Fruit fly (Drosophila melanogaster) whole organism, embryonic: ENCODE measurements around the gene CG5909.

Experiments
- Bdp1 ChIP-seq: fragments of 200-800 bp; sonication (Bioruptor generic); optimal IDR thresholded peaks from 3 replicates; lab custom pipeline; 2016; ENCODE audit warnings: missing biosample characterization, missing genetic modification characterization
- CG14860 ChIP-seq: fragments of 200-800 bp; sonication (Bioruptor generic); IDR thresholded peaks from 3 replicates; pipeline ENCODE4 v1.3.6; 2022; ENCODE audit warnings: missing biosample characterization, missing genetic modification characterization; ENCODE audit not compliant: partially characterized antibody
- CG34376 ChIP-seq: fragments of 200-800 bp; sonication (Bioruptor generic); optimal IDR thresholded peaks from 2 replicates; lab custom pipeline; 2018; ENCODE audit warnings: missing biosample characterization, mild to moderate bottlenecking, missing genetic modification characterization
- CG6765 ChIP-seq: fragments of 200-800 bp; sonication (Bioruptor generic); optimal IDR thresholded peaks from 3 replicates; lab custom pipeline; 2017; ENCODE audit warnings: missing biosample characterization, mild to moderate bottlenecking, missing genetic modification characterization
- CG8281 ChIP-seq: fragments of 200-800 bp; sonication (Bioruptor generic); optimal IDR thresholded peaks from 2 replicates; lab custom pipeline; 2018; ENCODE audit warnings: missing biosample characterization, mild to moderate bottlenecking, missing genetic modification characterization, moderate library complexity
- CG9727 ChIP-seq: fragments of 200-800 bp; sonication (Bioruptor generic); optimal IDR thresholded peaks from 3 replicates; lab custom pipeline; 2017; ENCODE audit warnings: missing biosample characterization, mild to moderate bottlenecking, missing genetic modification characterization
- Drgx ChIP-seq: fragments of 200-800 bp; sonication (Bioruptor generic); IDR thresholded peaks from 2 replicates; pipeline ENCODE4 v1.3.6; 2022; ENCODE audit warnings: missing biosample characterization, missing genetic modification characterization
- Fer2 ChIP-seq: fragments of 200-800 bp; sonication (Bioruptor generic); optimal IDR thresholded peaks from 2 replicates; lab custom pipeline; 2018; ENCODE audit warnings: missing biosample characterization, mild to moderate bottlenecking, missing genetic modification characterization, moderate library complexity
- HLH4C ChIP-seq: fragments of 200-800 bp; sonication (Bioruptor generic); IDR thresholded peaks from 3 replicates; pipeline ENCODE4 v1.3.6; 2022; ENCODE audit warnings: missing biosample characterization, missing genetic modification characterization; ENCODE audit not compliant: partially characterized antibody
- HLH54F ChIP-seq: fragments of 200-800 bp; sonication (Bioruptor generic); optimal IDR thresholded peaks from 3 replicates; lab custom pipeline; 2016; ENCODE audit warnings: missing biosample characterization, missing genetic modification characterization
- Hmr ChIP-seq: fragments of 200-800 bp; sonication (Bioruptor generic); optimal IDR thresholded peaks from 3 replicates; lab custom pipeline; 2017; ENCODE audit warnings: mild to moderate bottlenecking, missing biosample characterization, missing genetic modification reagents, missing genetic modification characterization
- Hr3 ChIP-seq: fragments of 200-800 bp; sonication (Bioruptor generic); optimal IDR thresholded peaks from 3 replicates; lab custom pipeline; 2016; ENCODE audit warnings: missing biosample characterization, missing genetic modification characterization
- Max ChIP-seq: fragments of 200-800 bp; sonication (Bioruptor generic); optimal IDR thresholded peaks from 2 replicates; lab custom pipeline; 2016; ENCODE audit warnings: missing biosample characterization, mild to moderate bottlenecking, missing genetic modification characterization
- NC2β ChIP-seq: fragments of 200-800 bp; sonication (Bioruptor generic); optimal IDR thresholded peaks from 2 replicates; lab custom pipeline; 2016; ENCODE audit warnings: missing biosample characterization, missing genetic modification characterization
- Sox102F ChIP-seq: fragments of 200-800 bp; sonication (Bioruptor generic); optimal IDR thresholded peaks from 2 replicates; lab custom pipeline; 2018; ENCODE audit warnings: missing biosample characterization, mild to moderate bottlenecking, missing genetic modification characterization, moderate library complexity
- Spps ChIP-seq: fragments of 200-800 bp; sonication (Bioruptor generic); optimal IDR thresholded peaks from 2 replicates; lab custom pipeline; 2018; ENCODE audit warnings: missing biosample characterization, mild to moderate bottlenecking, missing genetic modification characterization
- Stat92E ChIP-seq, 3 experiments: fragments of >200 bp in 2 of 3; fragments of 200-800 bp in 1 of 3; sonication (Bioruptor generic) in 1 of 3; optimal IDR thresholded peaks; 2 replicates each; lab custom pipeline; 2017 to 2019; ENCODE audit warnings: missing biosample characterization in 3 of 3, missing genetic modification characterization in 3 of 3, mild to moderate bottlenecking in 1 of 3, moderate library complexity in 1 of 3
- Tbp ChIP-seq: fragments of >200 bp; optimal IDR thresholded peaks from 2 replicates; lab custom pipeline; 2018; ENCODE audit warnings: missing biosample characterization, missing genetic modification characterization
- ac ChIP-seq: fragments of 200-800 bp; sonication (Bioruptor generic); optimal IDR thresholded peaks from 3 replicates; lab custom pipeline; 2017; ENCODE audit warnings: missing biosample characterization, mild to moderate bottlenecking, missing genetic modification characterization
- bowl ChIP-seq: fragments of 200-800 bp; sonication (Bioruptor generic); IDR thresholded peaks from 2 replicates; pipeline ENCODE4 v1.3.6; 2022; ENCODE audit warnings: missing biosample characterization, missing genetic modification characterization
- bsh ChIP-seq, 2 experiments: fragments of 200-800 bp; sonication (Bioruptor generic); optimal IDR thresholded peaks; 2 replicates each; lab custom pipeline; 2017 to 2018; ENCODE audit warnings: mild to moderate bottlenecking in 2 of 2, missing biosample characterization in 2 of 2, missing genetic modification characterization in 2 of 2, moderate library complexity in 1 of 2
- cato ChIP-seq: fragments of 200-800 bp; sonication (Bioruptor generic); optimal IDR thresholded peaks from 2 replicates; lab custom pipeline; 2016; ENCODE audit warnings: missing biosample characterization, missing genetic modification characterization, borderline replicate concordance
- corto ChIP-seq: fragments of 200-800 bp; sonication (Bioruptor generic); optimal IDR thresholded peaks from 2 replicates; lab custom pipeline; 2016; ENCODE audit warnings: missing biosample characterization, mild to moderate bottlenecking, missing genetic modification characterization, moderate library complexity
- dmrt99B ChIP-seq: fragments of 200-800 bp; sonication (Bioruptor generic); optimal IDR thresholded peaks from 2 replicates; lab custom pipeline; 2018; ENCODE audit warnings: missing biosample characterization, mild to moderate bottlenecking, missing genetic modification characterization, moderate library complexity
- fd102C ChIP-seq: fragments of 200-800 bp; sonication (Bioruptor generic); optimal IDR thresholded peaks from 2 replicates; lab custom pipeline; 2018; ENCODE audit warnings: missing biosample characterization, mild to moderate bottlenecking, missing genetic modification characterization, moderate library complexity
- fd96Cb ChIP-seq: fragments of 200-800 bp; sonication (Bioruptor generic); optimal IDR thresholded peaks from 2 replicates; lab custom pipeline; 2018; ENCODE audit warnings: missing biosample characterization, mild to moderate bottlenecking, missing genetic modification characterization, moderate library complexity
- gce ChIP-seq: fragments of 200-800 bp; sonication (Bioruptor generic); IDR thresholded peaks from 3 replicates; pipeline ENCODE4 v1.3.6; 2022; ENCODE audit warnings: missing biosample characterization, missing genetic modification characterization
- gfzf ChIP-seq: fragments of 200-800 bp; sonication (Bioruptor generic); optimal IDR thresholded peaks from 2 replicates; lab custom pipeline; 2016; ENCODE audit warnings: missing biosample characterization, mild to moderate bottlenecking, missing genetic modification characterization, moderate library complexity
- grau ChIP-seq: fragments of 200-800 bp; optimal IDR thresholded peaks from 3 replicates; lab custom pipeline; 2019; ENCODE audit warnings: missing biosample characterization, mild to moderate bottlenecking, missing genetic modification characterization, moderate library complexity
- lbe ChIP-seq: fragments of 200-800 bp; sonication (Bioruptor generic); optimal IDR thresholded peaks from 2 replicates; lab custom pipeline; 2016; ENCODE audit warnings: missing biosample characterization, mild to moderate bottlenecking, missing genetic modification characterization
- nom ChIP-seq: fragments of 200-800 bp; sonication (Bioruptor generic); optimal IDR thresholded peaks from 2 replicates; lab custom pipeline; 2017; ENCODE audit warnings: missing biosample characterization, missing genetic modification characterization, mild to moderate bottlenecking, moderate library complexity, missing genetic modification reagents
- scrt ChIP-seq: fragments of 200-800 bp; sonication (Bioruptor generic); optimal IDR thresholded peaks from 2 replicates; lab custom pipeline; 2018; ENCODE audit warnings: missing biosample characterization, mild to moderate bottlenecking, missing genetic modification characterization, moderate library complexity
- sima ChIP-seq: fragments of 200-800 bp; sonication (Bioruptor generic); optimal IDR thresholded peaks from 2 replicates; lab custom pipeline; 2016; ENCODE audit warnings: missing biosample characterization, missing genetic modification characterization
- stc ChIP-seq: fragments of 200-800 bp; sonication (Bioruptor generic); IDR thresholded peaks from 2 replicates; pipeline ENCODE4 v1.3.6; 2022; ENCODE audit warnings: missing biosample characterization, missing genetic modification characterization
- tna ChIP-seq: fragments of 200-800 bp; sonication (Bioruptor generic); IDR thresholded peaks from 2 replicates; pipeline ENCODE4 v1.3.6; 2022; ENCODE audit warnings: missing biosample characterization, missing genetic modification characterization; ENCODE audit not compliant: partially characterized antibody

Gene CG5909

DNA sequence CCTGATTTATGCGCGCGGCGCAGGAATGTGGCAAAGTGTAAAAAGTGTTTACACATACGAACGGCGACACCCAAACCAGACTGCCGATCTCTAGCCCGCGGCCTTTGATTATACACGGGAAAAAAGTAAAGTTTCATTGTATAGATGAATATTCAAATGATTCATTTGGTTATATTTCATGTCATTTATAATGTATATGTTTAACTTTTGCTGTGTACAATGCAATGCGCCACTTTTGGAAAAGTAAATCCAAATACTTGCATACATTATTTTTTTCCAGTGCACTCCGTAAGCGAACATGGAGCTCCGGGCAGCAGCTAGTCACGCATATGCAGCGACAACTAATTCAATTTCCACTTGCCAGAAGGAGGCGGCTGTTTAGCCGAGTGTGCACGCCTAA is 6.4 kb downstream of the CG5909 start (continued):
- TF ChIP-seq Hmr (GFP tag; lab: Kevin White, UChicago), result no peak
- no peak for TF ChIP-seq grau (tag; lab: Kevin White, UChicago)

DNA sequence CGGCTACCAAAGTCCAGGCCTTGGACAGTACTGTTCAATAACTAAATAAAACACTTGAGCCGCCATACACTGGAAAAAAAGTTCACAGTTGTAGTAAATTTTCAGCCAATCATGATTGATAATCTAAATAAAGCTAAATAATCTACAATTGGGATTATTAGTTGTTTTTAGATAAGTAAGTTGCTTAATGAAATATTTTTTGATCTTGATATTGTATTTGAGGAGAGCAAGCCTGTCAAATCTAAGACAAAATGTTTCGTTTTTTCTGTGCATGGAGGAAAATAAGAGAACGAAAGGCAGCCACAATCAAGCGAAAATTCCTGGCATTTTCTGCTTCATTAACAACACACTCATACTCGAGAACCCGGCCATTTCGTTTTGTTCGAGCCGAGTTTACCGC is 10.2 kb downstream of the CG5909 start:
- TF ChIP-seq lbe (GFP tag; lab: Kevin White, UChicago) (peak; percentile 1), Max (GFP tag; lab: Kevin White, UChicago) (no peak), Sox102F (GFP tag; lab: Kevin White, UChicago) (no peak), gce (GFP tag; lab: Robert Waterston, UW) (no peak), stc (GFP tag; lab: Robert Waterston, UW) (no peak), Bdp1 (GFP tag; lab: Kevin White, UChicago) (no peak), CG14860 (no peak), sima (no peak), CG8281 (tag; lab: Kevin White, UChicago) (no peak), Hr3 (no peak), CG9727 (GFP tag; lab: Kevin White, UChicago) (no peak), gfzf (GFP tag; lab: Kevin White, UChicago) (no peak), bowl (no peak), corto (GFP tag; lab: Kevin White, UChicago) (peak; percentile 63), Tbp (no peak), HLH54F (no peak)

DNA sequence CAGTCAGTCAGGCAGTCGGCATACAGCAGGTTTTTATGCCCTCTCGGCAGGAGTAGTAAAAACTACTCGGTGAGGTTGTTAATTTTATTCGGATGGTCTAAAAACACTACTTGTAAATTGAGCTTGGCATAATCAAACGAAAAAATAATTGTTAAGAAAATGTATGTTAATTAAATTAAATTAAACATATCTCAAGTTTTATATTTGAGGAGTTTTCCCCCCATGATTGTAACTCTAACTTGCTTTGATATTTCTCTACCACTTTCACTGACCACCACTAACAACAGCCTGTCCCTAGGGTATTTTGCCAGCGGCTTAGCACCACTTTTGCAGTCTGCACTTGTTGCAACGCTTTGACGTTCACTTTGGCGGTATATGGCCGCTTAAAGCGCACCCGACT is 14.8 kb downstream of the CG5909 start:
- TF ChIP-seq Stat92E (GFP tag; optimal IDR thresholded peaks at IDR 0.05; lab: Kevin White, UChicago) (no peak), Drgx (GFP tag; lab: Robert Waterston, UW) (peak; percentile 50), tna (GFP tag; lab: Robert Waterston, UW) (no peak), fd96Cb (tag; lab: Kevin White, UChicago) (no peak)

DNA sequence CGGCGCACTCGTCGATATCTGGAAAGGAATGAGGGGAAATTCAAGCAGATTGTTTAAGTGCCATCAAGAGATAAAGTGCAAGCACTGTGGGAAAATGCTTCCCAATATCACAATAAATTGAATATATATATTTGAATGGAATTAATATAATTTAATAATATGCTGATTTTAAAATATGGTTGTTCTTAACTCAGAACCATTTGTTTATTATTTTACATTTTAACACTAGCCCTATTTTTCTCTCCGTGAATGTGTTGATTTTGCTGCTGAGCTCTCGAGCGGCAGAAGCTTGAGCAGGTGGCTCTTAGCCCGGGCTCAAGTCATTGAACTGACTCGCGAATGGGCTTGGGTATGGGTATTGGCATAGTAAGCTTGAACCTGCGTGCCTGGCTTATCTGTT is 16.6 kb downstream of the CG5909 start:
- TF ChIP-seq cato (GFP tag; lab: Kevin White, UChicago) (no peak), NC2β (GFP tag; lab: Kevin White, UChicago) (no peak), nom (GFP tag; lab: Kevin White, UChicago) (peak; percentile 2), Fer2 (tag; lab: Kevin White, UChicago) (no peak)

DNA sequence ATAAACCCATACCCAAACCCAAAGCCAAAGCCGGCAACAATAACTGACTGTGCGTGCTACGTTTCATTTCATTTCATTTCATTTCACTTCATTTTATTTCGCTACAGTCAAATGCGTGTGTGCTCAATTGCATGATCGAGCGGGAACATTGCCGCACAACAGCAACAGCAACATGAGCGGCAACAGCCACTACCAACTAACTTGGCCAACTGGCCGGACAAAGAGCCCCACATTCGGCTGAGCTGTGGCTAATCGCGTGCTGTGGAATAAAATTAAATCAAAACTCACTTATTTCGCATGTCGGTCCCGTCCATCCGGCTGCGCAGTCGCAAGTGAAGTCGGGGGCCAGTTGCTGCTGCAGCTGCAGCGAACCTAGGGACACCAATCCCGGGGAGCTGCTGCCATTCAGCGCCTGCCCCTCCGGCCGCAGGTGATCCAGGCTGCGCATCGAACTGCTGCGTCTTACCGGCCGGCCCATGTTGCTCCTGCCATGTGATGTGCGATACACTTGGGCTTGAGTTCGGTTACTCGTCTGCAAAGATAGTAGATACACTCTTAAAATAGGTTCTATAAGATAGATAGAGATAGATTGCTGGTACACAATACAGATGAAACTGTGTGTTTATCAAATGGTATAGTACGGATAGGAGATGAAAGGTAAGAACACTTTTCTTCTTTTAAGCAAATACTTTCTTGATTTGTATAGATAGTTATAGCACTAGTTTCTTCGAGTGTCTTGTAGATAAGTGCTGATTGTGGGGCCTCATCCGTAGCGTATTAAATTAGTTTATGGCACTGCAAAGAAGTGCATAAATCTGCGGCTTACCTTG is 17.8 kb downstream of the CG5909 start:
- TF ChIP-seq ac, result no peak
- TF ChIP-seq fd102C, result no peak
- TF ChIP-seq HLH4C (GFP tag; lab: Robert Waterston, UW), result no peak
- TF ChIP-seq CG34376 (GFP tag; lab: Kevin White, UChicago), result no peak
- no peak for TF ChIP-seq Spps (tag; lab: Kevin White, UChicago)
- no peak for TF ChIP-seq dmrt99B (tag; lab: Kevin White, UChicago)
- TF ChIP-seq Drgx (GFP tag; lab: Robert Waterston, UW), result 0 out of 2 replicates have a peak, but pooled peaks have one; percentile 24
- TF ChIP-seq bsh (GFP tag; optimal IDR thresholded peaks at IDR 0.05; lab: Kevin White, UChicago), result peak in 1 of 2 experiments; percentile 29
- TF ChIP-seq nom (GFP tag; lab: Kevin White, UChicago), result peak; percentile 37
- no peak for TF ChIP-seq scrt
- no peak for TF ChIP-seq CG6765 (GFP tag; lab: Kevin White, UChicago)
